Fruit fly (Drosophila melanogaster) Kc167 (cell line): Measurements from ENCODE around the gene CG34434.

Experiments used
- Myc ChIP-seq: fragments of >200 bp; optimal IDR thresholded peaks from 2 replicates; lab custom pipeline; 2017; ENCODE audit warnings: missing external identifiers
- Sin3A ChIP-seq: fragments of >200 bp; optimal IDR thresholded peaks from 2 replicates; lab custom pipeline; 2018; ENCODE audit warnings: missing external identifiers
- h ChIP-seq: fragments of >200 bp; optimal IDR thresholded peaks from 3 replicates; lab custom pipeline; 2018; ENCODE audit warnings: missing external identifiers
- insv ChIP-seq: fragments of >200 bp; optimal IDR thresholded peaks from 3 replicates; lab custom pipeline; 2018; ENCODE audit warnings: missing external identifiers
- psq ChIP-seq: fragments of >200 bp; optimal IDR thresholded peaks from 2 replicates; lab custom pipeline; 2017; ENCODE audit warnings: missing external identifiers
- ttk ChIP-seq: sonication (Bioruptor generic); optimal IDR thresholded peaks from 2 replicates; lab custom pipeline; 2017; ENCODE audit warnings: missing external identifiers

Gene CG34434

dm6 chrX:5593868-5594267, 22.3 kb downstream of the CG34434 start, which contains the start of gene Vsx1:
Gene Vsx1, plus strand, starts transcription at chrX:5594255.
- TF ChIP-seq ttk (lab: Kevin White, UChicago): no peak
- no peak for TF ChIP-seq psq (lab: Kevin White, UChicago)
- no peak for TF ChIP-seq Sin3A
- TF ChIP-seq insv: no peak
- no peak for TF ChIP-seq Myc (lab: Kevin White, UChicago)
- TF ChIP-seq h (lab: Kevin White, UChicago): no peak

dm6 chrX:5589990-5590389, 26.2 kb downstream of the CG34434 start:
- TF ChIP-seq Myc (lab: Kevin White, UChicago): no peak
- TF ChIP-seq psq (lab: Kevin White, UChicago): no peak
- no peak for TF ChIP-seq ttk (lab: Kevin White, UChicago)
- no peak for TF ChIP-seq Sin3A
- no peak for TF ChIP-seq insv
- no peak for TF ChIP-seq h (lab: Kevin White, UChicago)

- TF ChIP-seq h (lab: Kevin White, UChicago) (no peak), ttk (lab: Kevin White, UChicago) (no peak), Sin3A (no peak), insv (no peak), psq (lab: Kevin White, UChicago) (no peak), Myc (lab: Kevin White, UChicago) (no peak)
Measured at dm6 chrX:5588454-5588853, 27.7 kb downstream of the CG34434 start.

dm6 chrX:5587023-5587422, 29.1 kb downstream of the CG34434 start:
- TF ChIP-seq Sin3A: no peak
- TF ChIP-seq ttk (lab: Kevin White, UChicago): no peak
- no peak for TF ChIP-seq insv
- TF ChIP-seq psq (lab: Kevin White, UChicago): no peak
- TF ChIP-seq h (lab: Kevin White, UChicago): no peak
- TF ChIP-seq Myc (lab: Kevin White, UChicago): no peak

dm6 chrX:5579484-5579883, 36.7 kb downstream of the CG34434 start:
- no peak for TF ChIP-seq h (lab: Kevin White, UChicago)
- TF ChIP-seq psq (lab: Kevin White, UChicago): no peak
- TF ChIP-seq ttk (lab: Kevin White, UChicago): no peak
- no peak for TF ChIP-seq Sin3A
- no peak for TF ChIP-seq insv
- no peak for TF ChIP-seq Myc (lab: Kevin White, UChicago)
